Fruit fly (Drosophila melanogaster): Measurements from ENCODE around the gene Sec16.

Sec16 gene

DNA sequence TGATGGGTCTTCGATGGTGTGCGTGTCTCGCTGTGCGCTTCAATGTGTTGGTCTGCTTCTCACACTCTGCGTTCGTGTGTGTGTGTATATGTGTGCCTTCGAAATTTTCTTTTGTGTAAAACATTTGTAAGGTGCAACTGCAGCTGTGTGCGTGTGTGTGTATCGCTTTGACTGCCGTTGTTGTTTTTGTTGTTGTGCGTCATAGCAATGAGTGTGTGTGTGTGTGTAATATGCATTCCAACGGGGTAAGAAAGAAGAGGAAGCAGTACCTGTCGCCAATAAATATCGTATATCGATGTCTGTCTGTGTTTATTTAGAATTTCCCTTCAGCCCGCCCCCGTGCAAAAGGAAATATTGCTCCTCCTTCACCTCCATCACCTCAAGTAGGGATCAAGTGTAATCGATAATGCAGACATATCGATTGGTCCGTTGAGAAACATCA is 58.5 kb downstream of the Sec16 start (continued):
- TF ChIP-seq Trl (optimal IDR thresholded peaks at IDR 0.05), result no peak
- TF ChIP-seq Trl (GFP tag; optimal IDR thresholded peaks at IDR 0.05), result no peak
- TF ChIP-seq Lpt (GFP tag; optimal IDR thresholded peaks at IDR 0.05), result no peak
- no peak for TF ChIP-seq ham (GFP tag; IDR thresholded peaks at IDR 0.05)
- TF ChIP-seq ac (GFP tag; optimal IDR thresholded peaks at IDR 0.05), result no peak
- no peak for TF ChIP-seq bowl (GFP tag; IDR thresholded peaks at IDR 0.05)
- TF ChIP-seq ap (GFP tag; IDR thresholded peaks at IDR 0.05), result no peak
- TF ChIP-seq dysf (GFP tag; IDR thresholded peaks at IDR 0.05), result no peak
- TF ChIP-seq CG34224 (GFP tag; IDR thresholded peaks at IDR 0.05; ENCODE audit: partially characterized antibody), result no peak
- TF ChIP-seq CG9215 (GFP tag; IDR thresholded peaks at IDR 0.05), result no peak
- TF ChIP-seq CG1529 (GFP tag; optimal IDR thresholded peaks at IDR 0.05), result no peak
- no peak for TF ChIP-seq stc (GFP tag; IDR thresholded peaks at IDR 0.05)
- TF ChIP-seq en (GFP tag; optimal IDR thresholded peaks at IDR 0.05), result no peak
- TF ChIP-seq Lim3 (GFP tag; IDR thresholded peaks at IDR 0.05), result no peak
- no peak for TF ChIP-seq CG12942 (GFP tag; optimal IDR thresholded peaks at IDR 0.05)
- no peak for TF ChIP-seq ssp (GFP tag; IDR thresholded peaks at IDR 0.05)
- no peak for TF ChIP-seq CG12391 (tag; optimal IDR thresholded peaks at IDR 0.05)
- TF ChIP-seq prd (optimal IDR thresholded peaks at IDR 0.05), result no peak
- TF ChIP-seq prd (GFP tag; IDR thresholded peaks at IDR 0.05), result no peak
- no peak for TF ChIP-seq CG7928 (GFP tag; optimal IDR thresholded peaks at IDR 0.05)
- TF ChIP-seq CG42726 (GFP tag; IDR thresholded peaks at IDR 0.05; ENCODE audit: partially characterized antibody), result no peak
- no peak for TF ChIP-seq fru (optimal IDR thresholded peaks at IDR 0.05)
- no peak for TF ChIP-seq CG2889 (GFP tag; IDR thresholded peaks at IDR 0.05)
- peak; percentile 85 for TF ChIP-seq pros (GFP tag; optimal IDR thresholded peaks at IDR 0.05)
- peak; percentile 34 for TF ChIP-seq MESR4 (GFP tag; optimal IDR thresholded peaks at IDR 0.05)
- TF ChIP-seq sim (GFP tag; IDR thresholded peaks at IDR 0.05), result no peak
- TF ChIP-seq CG3838 (GFP tag; optimal IDR thresholded peaks at IDR 0.05), result no peak
- no peak for TF ChIP-seq ems (GFP tag; optimal IDR thresholded peaks at IDR 0.05)
- TF ChIP-seq Atf6 (GFP tag; IDR thresholded peaks at IDR 0.05), result no peak
- TF ChIP-seq CG1792 (GFP tag; optimal IDR thresholded peaks at IDR 0.05), result no peak
- TF ChIP-seq Side (GFP tag; optimal IDR thresholded peaks at IDR 0.05), result peak; percentile 34
- no peak for TF ChIP-seq exex (tag; optimal IDR thresholded peaks at IDR 0.05)
- TF ChIP-seq sna (GFP tag; IDR thresholded peaks at IDR 0.05; ENCODE audit: partially characterized antibody), result peak; percentile 56; the same call in 1 of the 2 replicates
- no peak for TF ChIP-seq H15 (GFP tag; IDR thresholded peaks at IDR 0.05)
- TF ChIP-seq btn (GFP tag; optimal IDR thresholded peaks at IDR 0.05), result no peak
- TF ChIP-seq al (GFP tag; IDR thresholded peaks at IDR 0.05), result no peak
- no peak for TF ChIP-seq CG6813 (GFP tag; optimal IDR thresholded peaks at IDR 0.05)
- no peak for TF ChIP-seq da (GFP tag; optimal IDR thresholded peaks at IDR 0.05)
- TF ChIP-seq br (optimal IDR thresholded peaks at IDR 0.05), result no peak
- TF ChIP-seq disco-r (GFP tag; optimal IDR thresholded peaks at IDR 0.05), result no peak
- TF ChIP-seq ato (GFP tag; IDR thresholded peaks at IDR 0.05; ENCODE audit: partially characterized antibody), result peak; percentile 33; the same call in 1 of the 2 replicates
- peak; percentile 47 for TF ChIP-seq CHES-1-like (GFP tag; optimal IDR thresholded peaks at IDR 0.05)
- no peak for TF ChIP-seq sob (GFP tag; IDR thresholded peaks at IDR 0.05)
- no peak for TF ChIP-seq ken (GFP tag; IDR thresholded peaks at IDR 0.05)
- no peak for TF ChIP-seq Taf1 (GFP tag; IDR thresholded peaks at IDR 0.05)
- no peak for TF ChIP-seq CG30403 (GFP tag; optimal IDR thresholded peaks at IDR 0.05)
- peak; percentile 22 for TF ChIP-seq pzg (GFP tag; optimal IDR thresholded peaks at IDR 0.05)
- TF ChIP-seq h (optimal IDR thresholded peaks at IDR 0.05), result no peak
- TF ChIP-seq CG10431 (GFP tag; optimal IDR thresholded peaks at IDR 0.05), result no peak
- TF ChIP-seq fd96Cb (tag; optimal IDR thresholded peaks at IDR 0.05), result no peak
- no peak for TF ChIP-seq Doc2 (GFP tag; IDR thresholded peaks at IDR 0.05)
- TF ChIP-seq CG12155 (GFP tag; optimal IDR thresholded peaks at IDR 0.05), result peak; percentile 63
- TF ChIP-seq gsb-n (tag; optimal IDR thresholded peaks at IDR 0.05), result no peak
- TF ChIP-seq CG15601 (tag; optimal IDR thresholded peaks at IDR 0.05), result peak; percentile 3
- TF ChIP-seq CG12659 (GFP tag; optimal IDR thresholded peaks at IDR 0.05), result no peak
